Fruit fly (Drosophila melanogaster): Measurements from ENCODE around the gene CG3078.

DNA sequence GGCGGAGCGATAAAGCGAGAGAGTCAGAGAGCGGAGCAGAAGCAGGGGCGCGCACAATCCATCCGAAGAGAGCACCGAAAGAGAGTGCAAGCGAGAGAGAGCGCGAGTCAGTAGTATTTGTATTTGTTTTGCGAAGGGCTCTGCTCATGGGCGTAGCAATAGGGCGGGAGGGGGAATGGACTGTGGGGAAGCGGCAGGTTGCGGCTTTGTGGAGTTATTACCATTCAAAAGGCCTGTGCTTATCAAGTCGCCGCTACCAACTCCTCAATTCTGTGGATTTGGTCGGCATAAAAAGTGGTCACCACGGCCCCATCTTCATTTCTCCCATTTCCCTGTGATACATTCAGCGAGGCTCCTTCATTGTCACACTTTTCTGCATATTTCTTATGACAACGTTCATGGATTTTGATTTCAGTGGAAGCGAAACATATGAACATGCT is 41.4 kb upstream of the CG3078 start:
- TF ChIP-seq usp (GFP tag; optimal IDR thresholded peaks at IDR 0.05) (no peak), CG8478 (optimal IDR thresholded peaks at IDR 0.05) (no peak)

Data from whole organism.